Fruit fly (Drosophila melanogaster): ENCODE data around the gene glec.

The glec gene

DNA sequence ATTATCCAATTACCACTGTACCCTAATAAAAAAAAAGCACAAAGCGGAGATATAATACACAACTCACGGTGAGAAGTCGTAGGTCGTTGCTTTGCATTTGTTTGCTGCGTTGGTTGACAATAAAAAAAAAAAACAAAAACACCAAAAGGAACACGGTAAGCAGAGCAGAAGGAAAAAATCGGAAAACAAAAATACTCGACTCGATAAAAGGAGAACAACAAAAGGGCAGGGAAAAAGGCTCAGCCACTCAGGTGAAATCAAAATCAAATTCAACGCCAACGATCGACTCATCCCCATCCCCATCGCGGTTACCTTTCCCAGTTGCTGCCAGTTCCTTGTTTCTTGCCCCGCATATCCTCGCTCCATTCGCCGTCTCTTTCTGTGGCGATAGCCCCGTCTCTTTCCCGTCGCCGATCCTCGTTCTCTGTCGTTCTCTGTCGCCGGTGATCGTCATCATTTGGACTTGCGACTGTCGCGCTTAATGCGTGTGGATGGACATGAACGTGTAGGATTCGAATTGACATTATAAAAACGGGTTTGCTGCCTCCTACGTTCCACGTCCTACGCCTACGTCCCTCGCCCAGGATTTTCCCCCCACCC is 31.6 kb downstream of the glec start (continued):
- no peak for TF ChIP-seq CG2889 (GFP tag; IDR thresholded peaks at IDR 0.05)
- no peak for TF ChIP-seq Dip2 (GFP tag; IDR thresholded peaks at IDR 0.05)
- TF ChIP-seq CG2199 (GFP tag; IDR thresholded peaks at IDR 0.05), result 0 out of 3 replicates have a peak, but pooled peaks have one; percentile 43
- TF ChIP-seq CG1832 (GFP tag; optimal IDR thresholded peaks at IDR 0.05), result peak; percentile 76
- no peak for TF ChIP-seq NC2β (GFP tag; optimal IDR thresholded peaks at IDR 0.05)
- TF ChIP-seq ssp (GFP tag; IDR thresholded peaks at IDR 0.05), result no peak
- no peak for TF ChIP-seq pnt (GFP tag; optimal IDR thresholded peaks at IDR 0.05)
- TF ChIP-seq ftz-f1 (GFP tag; optimal IDR thresholded peaks at IDR 0.05), result no peak
- TF ChIP-seq croc (GFP tag; conservative IDR thresholded peaks at IDR 0.05), result no peak
- peak; percentile 87 for TF ChIP-seq D (optimal IDR thresholded peaks at IDR 0.05)
- no peak for TF ChIP-seq D (GFP tag; optimal IDR thresholded peaks at IDR 0.05)
- TF ChIP-seq bsh (GFP tag; optimal IDR thresholded peaks at IDR 0.05), result no peak
- no peak for TF ChIP-seq CG30020 (tag; optimal IDR thresholded peaks at IDR 0.05)
- no peak for TF ChIP-seq CG9609 (GFP tag; optimal IDR thresholded peaks at IDR 0.05)
- peak; percentile 88 for TF ChIP-seq nom (GFP tag; optimal IDR thresholded peaks at IDR 0.05)
- TF ChIP-seq zen (tag; optimal IDR thresholded peaks at IDR 0.05), result no peak
- TF ChIP-seq Fer1 (GFP tag; optimal IDR thresholded peaks at IDR 0.05), result no peak
- TF ChIP-seq CG7745 (tag; optimal IDR thresholded peaks at IDR 0.05), result no peak
- no peak for TF ChIP-seq prd (optimal IDR thresholded peaks at IDR 0.05)
- TF ChIP-seq prd (GFP tag; IDR thresholded peaks at IDR 0.05), result no peak
- no peak for TF ChIP-seq CG3995 (GFP tag; optimal IDR thresholded peaks at IDR 0.05)
- TF ChIP-seq CG6254 (GFP tag; optimal IDR thresholded peaks at IDR 0.05), result no peak
- TF ChIP-seq Ets65A (GFP tag), result peak; percentile 62
- TF ChIP-seq CG8281 (tag; optimal IDR thresholded peaks at IDR 0.05), result no peak
- TF ChIP-seq Usf (GFP tag; optimal IDR thresholded peaks at IDR 0.05), result no peak
- no peak for TF ChIP-seq CG14860 (GFP tag; IDR thresholded peaks at IDR 0.05; ENCODE audit: partially characterized antibody)
- no peak for TF ChIP-seq gem (tag; optimal IDR thresholded peaks at IDR 0.05)
- TF ChIP-seq Hr3 (GFP tag; optimal IDR thresholded peaks at IDR 0.05), result no peak
- no peak for TF ChIP-seq Nf-YC (tag; optimal IDR thresholded peaks at IDR 0.05)
- TF ChIP-seq cas (GFP tag; IDR thresholded peaks at IDR 0.05), result no peak

DNA sequence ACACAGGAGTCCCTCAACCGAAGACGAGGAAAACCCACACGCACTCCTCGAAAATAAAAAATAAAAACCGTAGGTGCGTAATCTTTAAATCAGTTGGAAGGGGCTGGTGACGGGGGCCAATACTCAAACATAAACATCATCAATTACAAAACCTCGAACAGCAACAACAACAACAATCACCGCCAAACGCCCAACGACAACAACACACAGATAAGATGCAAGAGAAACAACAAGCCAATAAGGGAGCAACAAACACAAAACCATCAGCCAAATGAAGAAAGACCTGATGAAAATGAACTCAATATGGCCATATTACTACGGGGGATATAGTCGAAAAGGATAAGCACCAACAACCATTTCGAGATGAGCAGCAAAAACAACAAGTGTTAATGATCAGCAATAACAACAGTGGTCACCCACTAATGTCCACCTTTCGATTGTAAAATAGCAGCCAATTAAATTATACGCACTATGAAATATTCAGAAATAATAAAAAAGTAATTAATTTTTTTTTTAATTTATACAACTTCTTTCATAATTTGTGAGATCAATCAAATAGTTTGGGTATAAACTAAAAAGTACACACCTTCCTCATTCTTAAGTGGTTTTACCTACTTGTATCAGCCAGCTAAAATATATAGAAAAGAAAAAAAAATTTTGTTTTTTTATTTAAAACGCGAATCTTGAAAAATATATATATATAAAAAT is 32.2 kb downstream of the glec start:
- TF ChIP-seq CG17186 (GFP tag; optimal IDR thresholded peaks at IDR 0.05), result no peak
- TF ChIP-seq CG14014 (GFP tag; IDR thresholded peaks at IDR 0.05), result no peak
- TF ChIP-seq CG8924 (tag; optimal IDR thresholded peaks at IDR 0.05), result peak; percentile 42
- no peak for TF ChIP-seq CG18476 (GFP tag; optimal IDR thresholded peaks at IDR 0.05)
- no peak for TF ChIP-seq CG16813 (GFP tag; IDR thresholded peaks at IDR 0.05; ENCODE audit: partially characterized antibody)
- no peak for TF ChIP-seq CG14441 (GFP tag; IDR thresholded peaks at IDR 0.05)
- no peak for TF ChIP-seq Deaf1 (tag; optimal IDR thresholded peaks at IDR 0.05)
- no peak for TF ChIP-seq CG1647 (GFP tag; optimal IDR thresholded peaks at IDR 0.05)
- no peak for TF ChIP-seq ham (GFP tag; IDR thresholded peaks at IDR 0.05)
- peak; percentile 15 for TF ChIP-seq CG13424 (tag; optimal IDR thresholded peaks at IDR 0.05)
- peak; percentile 8 for TF ChIP-seq cwo (GFP tag; optimal IDR thresholded peaks at IDR 0.05)
- no peak for TF ChIP-seq CG9932 (GFP tag; IDR thresholded peaks at IDR 0.05)
- TF ChIP-seq NC2α (GFP tag; optimal IDR thresholded peaks at IDR 0.05), result no peak
- TF ChIP-seq CG14710 (tag; optimal IDR thresholded peaks at IDR 0.05), result peak; percentile 76
- TF ChIP-seq C15 (GFP tag; IDR thresholded peaks at IDR 0.05), result no peak
- no peak for TF ChIP-seq NC2β (GFP tag; optimal IDR thresholded peaks at IDR 0.05)
- peak; percentile 30 for TF ChIP-seq CG8388 (GFP tag; optimal IDR thresholded peaks at IDR 0.05)
- peak in 1 of 2 experiments; percentile 4 for TF ChIP-seq Pdp1 (GFP tag; optimal IDR thresholded peaks at IDR 0.05)
- TF ChIP-seq CG43689 (GFP tag; IDR thresholded peaks at IDR 0.05), result no peak
- no peak for TF ChIP-seq Hey (tag; optimal IDR thresholded peaks at IDR 0.05)
- TF ChIP-seq ewg (GFP tag; optimal IDR thresholded peaks at IDR 0.05), result no peak
- TF ChIP-seq CG7357 (GFP tag; IDR thresholded peaks at IDR 0.05), result no peak
